Fruit fly (Drosophila melanogaster): Measurements from ENCODE around the gene CheA84a.

The CheA84a gene

dm6 chr3R:8243720-8244119 lies 39.1 kb upstream of the CheA84a start, which contains the start of the genes CG9636, CG18749 and CG33722 (continued):
- peak; percentile 45 for TF ChIP-seq CG5245 (GFP tag; optimal IDR thresholded peaks at IDR 0.05)
- no peak for TF ChIP-seq CG8765 (GFP tag; IDR thresholded peaks at IDR 0.05)
- TF ChIP-seq CG12391 (tag; optimal IDR thresholded peaks at IDR 0.05): peak; percentile 86
- TF ChIP-seq CG12299 (tag; optimal IDR thresholded peaks at IDR 0.05): peak; percentile 60
- peak; percentile 76 for TF ChIP-seq gcm (GFP tag; optimal IDR thresholded peaks at IDR 0.05)
- peak; percentile 64 for TF ChIP-seq E2f2 (GFP tag; IDR thresholded peaks at IDR 0.05)
- TF ChIP-seq esg (GFP tag; conservative IDR thresholded peaks at IDR 0.05): peak; percentile 43
- peak; percentile 45; the same call in 1 of the 2 replicates for TF ChIP-seq ssp (GFP tag; IDR thresholded peaks at IDR 0.05)
- no peak for TF ChIP-seq Nf-YA (GFP tag; IDR thresholded peaks at IDR 0.05)
- TF ChIP-seq CG9727 (GFP tag; optimal IDR thresholded peaks at IDR 0.05): peak; percentile 76
- TF ChIP-seq C15 (GFP tag; IDR thresholded peaks at IDR 0.05): 0 out of 3 replicates have a peak, but pooled peaks have one; percentile 38
- no peak; the same call in 1 of the 3 replicates for TF ChIP-seq CG34422 (GFP tag; IDR thresholded peaks at IDR 0.05)
- peak; percentile 81 for TF ChIP-seq vvl (GFP tag; IDR thresholded peaks at IDR 0.05)
- TF ChIP-seq bowl (GFP tag; IDR thresholded peaks at IDR 0.05): 0 out of 2 replicates have a peak, but pooled peaks have one; percentile 34
- TF ChIP-seq CG8478 (optimal IDR thresholded peaks at IDR 0.05): no peak
- TF ChIP-seq CG16863 (GFP tag; optimal IDR thresholded peaks at IDR 0.05): no peak
- TF ChIP-seq CG1603 (tag; optimal IDR thresholded peaks at IDR 0.05): peak; percentile 38
- peak; percentile 76 for TF ChIP-seq sob (GFP tag; IDR thresholded peaks at IDR 0.05)
- TF ChIP-seq emc (GFP tag; optimal IDR thresholded peaks at IDR 0.05): no peak
- peak; percentile 53 for TF ChIP-seq Ssrp (tag; optimal IDR thresholded peaks at IDR 0.05)
- TF ChIP-seq CG13894 (tag; optimal IDR thresholded peaks at IDR 0.05): peak; percentile 81
- peak; percentile 62 for TF ChIP-seq CG10147 (GFP tag; optimal IDR thresholded peaks at IDR 0.05)
- TF ChIP-seq Chrac-16 (GFP tag; optimal IDR thresholded peaks at IDR 0.05): peak; percentile 73
- TF ChIP-seq H15 (GFP tag; IDR thresholded peaks at IDR 0.05): peak; percentile 73; the same call in 2 of the 3 replicates
- TF ChIP-seq Ptx1 (GFP tag; IDR thresholded peaks at IDR 0.05): peak; percentile 70
- peak; percentile 20 for TF ChIP-seq Bdp1 (GFP tag; optimal IDR thresholded peaks at IDR 0.05)
- TF ChIP-seq ken (GFP tag; IDR thresholded peaks at IDR 0.05): 0 out of 3 replicates have a peak, but pooled peaks have one; percentile 42
- peak; percentile 71 for TF ChIP-seq Rfx (GFP tag; IDR thresholded peaks at IDR 0.05)
- peak; percentile 68 for TF ChIP-seq CG14441 (GFP tag; IDR thresholded peaks at IDR 0.05)
- peak; percentile 85 for TF ChIP-seq gem (tag; optimal IDR thresholded peaks at IDR 0.05)
- peak; percentile 70 for TF ChIP-seq Hmr (GFP tag; optimal IDR thresholded peaks at IDR 0.05)
- TF ChIP-seq cad (GFP tag; optimal IDR thresholded peaks at IDR 0.05): no peak
- TF ChIP-seq CG6791 (GFP tag; IDR thresholded peaks at IDR 0.05; ENCODE audit: partially characterized antibody): peak; percentile 91
- TF ChIP-seq chif (GFP tag; optimal IDR thresholded peaks at IDR 0.05): peak in 1 of 2 experiments; percentile 38
- no peak for TF ChIP-seq CG32767 (GFP tag; IDR thresholded peaks at IDR 0.05)
- TF ChIP-seq p53 (GFP tag; optimal IDR thresholded peaks at IDR 0.05): no peak
- no peak for TF ChIP-seq kah (GFP tag; optimal IDR thresholded peaks at IDR 0.05)
- peak; percentile 4 for TF ChIP-seq BtbVII (GFP tag; optimal IDR thresholded peaks at IDR 0.05)
- TF ChIP-seq D19A (tag; optimal IDR thresholded peaks at IDR 0.05): peak; percentile 69
- TF ChIP-seq nom (GFP tag; optimal IDR thresholded peaks at IDR 0.05): peak; percentile 33
- peak; percentile 45 for TF ChIP-seq pho (GFP tag; optimal IDR thresholded peaks at IDR 0.05)
- peak; percentile 67 for TF ChIP-seq chn (GFP tag; optimal IDR thresholded peaks at IDR 0.05)
- peak; percentile 35 for TF ChIP-seq CG1529 (GFP tag; optimal IDR thresholded peaks at IDR 0.05)
- TF ChIP-seq kni (GFP tag; optimal IDR thresholded peaks at IDR 0.05): peak; percentile 22
- peak; percentile 70 for TF ChIP-seq Sox100B (GFP tag; optimal IDR thresholded peaks at IDR 0.05)
- peak; percentile 63 for TF ChIP-seq CG3847 (GFP tag; IDR thresholded peaks at IDR 0.05)
- TF ChIP-seq Oaz (GFP tag; IDR thresholded peaks at IDR 0.05): no peak
- TF ChIP-seq crc (GFP tag; optimal IDR thresholded peaks at IDR 0.05): no peak
- peak; percentile 30 for TF ChIP-seq dm (GFP tag; optimal IDR thresholded peaks at IDR 0.05)
- no peak for TF ChIP-seq disco-r (GFP tag; optimal IDR thresholded peaks at IDR 0.05)
- TF ChIP-seq HLHmδ (GFP tag; optimal IDR thresholded peaks at IDR 0.05): no peak
